Fruit fly (Drosophila melanogaster): ENCODE results near the gene Pitslre.

Gene Pitslre

dm6 chr3L:20730323-20731238 is 40.7 kb upstream of the Pitslre start, which contains the start of gene CG13252 (continued):
- TF ChIP-seq CG14050 (GFP tag; IDR thresholded peaks at IDR 0.05) = no peak
- TF ChIP-seq NK7.1 (GFP tag; optimal IDR thresholded peaks at IDR 0.05) = no peak
- peak; percentile 89 for TF ChIP-seq Ets65A (GFP tag)
- TF ChIP-seq CG7271 (tag; optimal IDR thresholded peaks at IDR 0.05) = no peak
- peak; percentile 20 for TF ChIP-seq phol (tag; optimal IDR thresholded peaks at IDR 0.05)
- TF ChIP-seq CG12071 (GFP tag; optimal IDR thresholded peaks at IDR 0.05) = peak; percentile 72
- TF ChIP-seq CG4282 (GFP tag; optimal IDR thresholded peaks at IDR 0.05) = no peak
- no peak for TF ChIP-seq CG16815 (GFP tag; optimal IDR thresholded peaks at IDR 0.05)
- no peak for TF ChIP-seq eyg (GFP tag; optimal IDR thresholded peaks at IDR 0.05)
- no peak for TF ChIP-seq CG18619 (GFP tag; optimal IDR thresholded peaks at IDR 0.05)
- TF ChIP-seq CG4617 (GFP tag; optimal IDR thresholded peaks at IDR 0.05; ENCODE audit: borderline replicate concordance) = no peak
- TF ChIP-seq ato (GFP tag; IDR thresholded peaks at IDR 0.05; ENCODE audit: partially characterized antibody) = no peak
- peak; percentile 85 for TF ChIP-seq Med (GFP tag)
- TF ChIP-seq Asciz (GFP tag; optimal IDR thresholded peaks at IDR 0.05) = peak; percentile 58
- TF ChIP-seq CG3847 (GFP tag; IDR thresholded peaks at IDR 0.05) = peak; percentile 19; the same call in 1 of the 2 replicates
- no peak for TF ChIP-seq CG6654 (GFP tag; optimal IDR thresholded peaks at IDR 0.05)
- TF ChIP-seq CG9215 (GFP tag; IDR thresholded peaks at IDR 0.05) = no peak
- no peak for TF ChIP-seq org-1 (GFP tag; optimal IDR thresholded peaks at IDR 0.05)
- TF ChIP-seq jigr1 (GFP tag; IDR thresholded peaks at IDR 0.05) = no peak
- no peak for TF ChIP-seq Neu2 (GFP tag; optimal IDR thresholded peaks at IDR 0.05; ENCODE audit: borderline replicate concordance)
- TF ChIP-seq run (tag; optimal IDR thresholded peaks at IDR 0.05) = no peak
- TF ChIP-seq tup (GFP tag; optimal IDR thresholded peaks at IDR 0.05) = no peak
- peak; percentile 25 for TF ChIP-seq CG13296 (GFP tag; optimal IDR thresholded peaks at IDR 0.05)
- TF ChIP-seq CG17328 (GFP tag; IDR thresholded peaks at IDR 0.05) = no peak
- TF ChIP-seq Ets97D (GFP tag; optimal IDR thresholded peaks at IDR 0.05) = no peak
- TF ChIP-seq sisA (GFP tag; IDR thresholded peaks at IDR 0.05) = no peak
- TF ChIP-seq al (GFP tag; IDR thresholded peaks at IDR 0.05) = no peak
- TF ChIP-seq cg (GFP tag; optimal IDR thresholded peaks at IDR 0.05) = peak; percentile 26
- 0 out of 2 replicates have a peak, but pooled peaks have one; percentile 21 for TF ChIP-seq stc (GFP tag; IDR thresholded peaks at IDR 0.05)
- no peak for TF ChIP-seq pita (GFP tag; optimal IDR thresholded peaks at IDR 0.05)
- TF ChIP-seq sima (GFP tag; optimal IDR thresholded peaks at IDR 0.05) = no peak
- no peak for TF ChIP-seq CG15696 (tag; optimal IDR thresholded peaks at IDR 0.05)
- 0 out of 2 replicates have a peak, but pooled peaks have one; percentile 31 for TF ChIP-seq sens-2 (GFP tag; IDR thresholded peaks at IDR 0.05)
- TF ChIP-seq ac (GFP tag; optimal IDR thresholded peaks at IDR 0.05) = no peak
- no peak for TF ChIP-seq CG13894 (tag; optimal IDR thresholded peaks at IDR 0.05)
- TF ChIP-seq tna (GFP tag; IDR thresholded peaks at IDR 0.05; ENCODE audit: partially characterized antibody) = no peak; the same call in 1 of the 2 replicates
- no peak for TF ChIP-seq klu (GFP tag; IDR thresholded peaks at IDR 0.05)
- no peak for TF ChIP-seq CG11085 (GFP tag; IDR thresholded peaks at IDR 0.05)
- TF ChIP-seq sens (GFP tag) = peak; percentile 78
- no peak for TF ChIP-seq cad (GFP tag; optimal IDR thresholded peaks at IDR 0.05)
- no peak for TF ChIP-seq Adf1 (GFP tag; IDR thresholded peaks at IDR 0.05)
- no peak for TF ChIP-seq Antp (GFP tag; optimal IDR thresholded peaks at IDR 0.05)
- peak; percentile 60 for TF ChIP-seq CG13287 (GFP tag; IDR thresholded peaks at IDR 0.05; ENCODE audit: partially characterized antibody)
- peak; percentile 11; the same call in 1 of the 2 replicates for TF ChIP-seq CG9932 (GFP tag; IDR thresholded peaks at IDR 0.05)
- TF ChIP-seq ems (GFP tag; optimal IDR thresholded peaks at IDR 0.05) = no peak
- TF ChIP-seq CG31224 (GFP tag; IDR thresholded peaks at IDR 0.05) = no peak
- TF ChIP-seq CHES-1-like (GFP tag; optimal IDR thresholded peaks at IDR 0.05) = no peak
- no peak for TF ChIP-seq CG33557 (GFP tag; optimal IDR thresholded peaks at IDR 0.05)
- no peak for TF ChIP-seq ERR (GFP tag; optimal IDR thresholded peaks at IDR 0.05)
- TF ChIP-seq CG9797 (GFP tag; optimal IDR thresholded peaks at IDR 0.05) = no peak

Measured in whole organism, embryonic.